Fruit fly (Drosophila melanogaster) whole organism, embryonic: ENCODE data around the gene CG42272.

Experiments
- Atf3 ChIP-seq: fragments of 200-800 bp; sonication (Bioruptor generic); optimal IDR thresholded peaks from 3 replicates; lab custom pipeline; 2016; ENCODE audit warnings: missing biosample characterization, missing genetic modification characterization
- B-H2 ChIP-seq: fragments of 200-800 bp; sonication (Bioruptor generic); optimal IDR thresholded peaks from 2 replicates; lab custom pipeline; 2018; ENCODE audit warnings: missing biosample characterization, mild to moderate bottlenecking, missing genetic modification characterization
- Blimp-1 ChIP-seq: fragments of 200-800 bp; sonication (Bioruptor generic); optimal IDR thresholded peaks from 3 replicates; lab custom pipeline; 2018; ENCODE audit warnings: missing biosample characterization, missing genetic modification characterization, mild to moderate bottlenecking, moderate library complexity, missing genetic modification reagents
- CG10147 ChIP-seq: fragments of 200-800 bp; sonication (Bioruptor generic); optimal IDR thresholded peaks from 2 replicates; lab custom pipeline; 2019; ENCODE audit warnings: missing biosample characterization, mild to moderate bottlenecking, missing genetic modification characterization, moderate library complexity
- CG10565 ChIP-seq: fragments of 200-800 bp; sonication (Bioruptor generic); optimal IDR thresholded peaks from 3 replicates; lab custom pipeline; 2016; ENCODE audit warnings: missing biosample characterization, mild to moderate bottlenecking, missing genetic modification characterization
- CG12391 ChIP-seq: fragments of 200-800 bp; sonication (Bioruptor generic); optimal IDR thresholded peaks from 3 replicates; lab custom pipeline; 2018; ENCODE audit warnings: missing biosample characterization, mild to moderate bottlenecking, missing genetic modification characterization, moderate library complexity
- CG12769 ChIP-seq: fragments of 200-800 bp; sonication (Bioruptor generic); optimal IDR thresholded peaks from 2 replicates; lab custom pipeline; 2019; ENCODE audit warnings: missing biosample characterization, mild to moderate bottlenecking, missing genetic modification characterization, moderate library complexity
- CG13287 ChIP-seq: fragments of 200-800 bp; sonication (Bioruptor generic); IDR thresholded peaks from 2 replicates; pipeline ENCODE4 v1.3.6; 2022; ENCODE audit warnings: missing biosample characterization, missing genetic modification characterization; ENCODE audit not compliant: partially characterized antibody
- CG17829 ChIP-seq: fragments of 200-800 bp; optimal IDR thresholded peaks from 2 replicates; lab custom pipeline; 2019; ENCODE audit warnings: missing biosample characterization, mild to moderate bottlenecking, missing genetic modification characterization, moderate library complexity
- CG1792 ChIP-seq: fragments of 200-800 bp; sonication (Bioruptor generic); optimal IDR thresholded peaks from 2 replicates; lab custom pipeline; 2016; ENCODE audit warnings: missing biosample characterization, missing genetic modification characterization
- CG2120 ChIP-seq: fragments of 200-800 bp; sonication (Bioruptor generic); optimal IDR thresholded peaks from 3 replicates; lab custom pipeline; 2016; ENCODE audit warnings: missing biosample characterization, missing genetic modification characterization
- CG7271 ChIP-seq: fragments of 200-800 bp; sonication (Bioruptor generic); optimal IDR thresholded peaks from 2 replicates; lab custom pipeline; 2018; ENCODE audit warnings: missing biosample characterization, mild to moderate bottlenecking, missing genetic modification characterization, moderate library complexity
- CG7839 ChIP-seq: fragments of 200-800 bp; sonication (Bioruptor generic); optimal IDR thresholded peaks from 3 replicates; lab custom pipeline; 2018; ENCODE audit warnings: missing biosample characterization, mild to moderate bottlenecking, missing genetic modification characterization, moderate library complexity
- CG9797 ChIP-seq: fragments of 200-800 bp; sonication (Bioruptor generic); optimal IDR thresholded peaks from 3 replicates; lab custom pipeline; 2018; ENCODE audit warnings: missing biosample characterization, mild to moderate bottlenecking, missing genetic modification characterization
- Dad ChIP-seq: fragments of 200-800 bp; sonication (Bioruptor generic); optimal IDR thresholded peaks from 3 replicates; lab custom pipeline; 2016; ENCODE audit warnings: missing biosample characterization, missing genetic modification characterization
- Dbx ChIP-seq: fragments of 200-800 bp; sonication (Bioruptor generic); IDR thresholded peaks from 3 replicates; pipeline ENCODE4 v1.3.6; 2022; ENCODE audit warnings: missing biosample characterization, missing genetic modification characterization
- Dip3 ChIP-seq: fragments of 200-800 bp; sonication (Bioruptor generic); optimal IDR thresholded peaks from 3 replicates; lab custom pipeline; 2016; ENCODE audit warnings: missing biosample characterization, missing genetic modification characterization
- Dp ChIP-seq: fragments of 200-800 bp; sonication (Bioruptor generic); optimal IDR thresholded peaks from 2 replicates; lab custom pipeline; 2018; ENCODE audit warnings: missing biosample characterization, mild to moderate bottlenecking, missing genetic modification characterization, moderate library complexity
- E2f2 ChIP-seq: fragments of 200-800 bp; sonication (Bioruptor generic); IDR thresholded peaks from 2 replicates; pipeline ENCODE4 v1.3.6; 2022; ENCODE audit warnings: missing biosample characterization, missing genetic modification characterization
- Mrtf ChIP-seq: fragments of 200-800 bp; sonication (Bioruptor generic); IDR thresholded peaks from 3 replicates; pipeline ENCODE4 v1.3.6; 2022; ENCODE audit warnings: missing biosample characterization, missing genetic modification characterization
- Myb ChIP-seq: fragments of 200-800 bp; sonication (Bioruptor generic); optimal IDR thresholded peaks from 2 replicates; lab custom pipeline; 2016; ENCODE audit warnings: missing biosample characterization, missing genetic modification characterization
- NFAT ChIP-seq: fragments of 200-800 bp; sonication (Bioruptor generic); IDR thresholded peaks from 2 replicates; pipeline ENCODE4 v1.3.6; 2022; ENCODE audit warnings: missing biosample characterization, missing genetic modification characterization
- Opbp ChIP-seq: fragments of 200-800 bp; sonication (Bioruptor generic); IDR thresholded peaks from 3 replicates; pipeline ENCODE4 v1.3.6; 2022; ENCODE audit warnings: missing biosample characterization, missing genetic modification characterization; ENCODE audit not compliant: partially characterized antibody
- Sry-δ ChIP-seq: fragments of 200-800 bp; sonication (Bioruptor generic); optimal IDR thresholded peaks from 2 replicates; lab custom pipeline; 2016; ENCODE audit warnings: missing biosample characterization, missing genetic modification characterization
- TFAM ChIP-seq: fragments of 200-800 bp; sonication (Bioruptor generic); optimal IDR thresholded peaks from 2 replicates; lab custom pipeline; 2017; ENCODE audit warnings: missing biosample characterization, missing genetic modification characterization, inconsistent platforms
- Taf1 ChIP-seq: fragments of 200-800 bp; sonication (Bioruptor generic); IDR thresholded peaks from 2 replicates; pipeline ENCODE4 v1.3.6; 2022; ENCODE audit warnings: missing biosample characterization, missing genetic modification characterization
- aop ChIP-seq: fragments of 200-800 bp; sonication (Bioruptor generic); IDR thresholded peaks from 2 replicates; pipeline ENCODE4 v1.3.6; 2022; ENCODE audit warnings: missing biosample characterization, missing genetic modification characterization
- az2 ChIP-seq: fragments of 200-800 bp; sonication (Bioruptor generic); optimal IDR thresholded peaks from 3 replicates; lab custom pipeline; 2016; ENCODE audit warnings: missing biosample characterization, missing genetic modification characterization
- bbx ChIP-seq: fragments of 200-800 bp; sonication (Bioruptor generic); IDR thresholded peaks from 2 replicates; pipeline ENCODE4 v1.3.6; 2022; ENCODE audit warnings: missing biosample characterization, missing genetic modification characterization; ENCODE audit not compliant: partially characterized antibody
- cad ChIP-seq: fragments of >200 bp; optimal IDR thresholded peaks from 2 replicates; lab custom pipeline; 2017; ENCODE audit warnings: missing biosample characterization, missing genetic modification characterization
- eve ChIP-seq, 2 experiments: fragments of >200 bp; optimal IDR thresholded peaks; 2 replicates each; lab custom pipeline; 2017; ENCODE audit warnings: missing biosample characterization in 2 of 2, missing genetic modification characterization in 2 of 2
- fru ChIP-seq: fragments of >200 bp; optimal IDR thresholded peaks from 2 replicates; lab custom pipeline; 2017
- gro ChIP-seq: fragments of 200-800 bp; sonication (Bioruptor generic); optimal IDR thresholded peaks from 2 replicates; lab custom pipeline; 2016; ENCODE audit warnings: missing biosample characterization, missing genetic modification characterization
- her ChIP-seq: fragments of 200-800 bp; sonication (Bioruptor generic); optimal IDR thresholded peaks from 2 replicates; lab custom pipeline; 2016; ENCODE audit warnings: missing biosample characterization, missing genetic modification characterization
- kay ChIP-seq: fragments of 200-800 bp; sonication (Bioruptor generic); optimal IDR thresholded peaks from 2 replicates; lab custom pipeline; 2016; ENCODE audit warnings: missing biosample characterization, missing genetic modification characterization
- nmo ChIP-seq: fragments of 200-800 bp; sonication (Bioruptor generic); optimal IDR thresholded peaks from 2 replicates; lab custom pipeline; 2018; ENCODE audit warnings: missing biosample characterization, mild to moderate bottlenecking, missing genetic modification characterization, moderate library complexity
- nom ChIP-seq: fragments of 200-800 bp; sonication (Bioruptor generic); optimal IDR thresholded peaks from 2 replicates; lab custom pipeline; 2017; ENCODE audit warnings: missing biosample characterization, missing genetic modification characterization, mild to moderate bottlenecking, moderate library complexity, missing genetic modification reagents
- odd ChIP-seq: fragments of 200-800 bp; sonication (Bioruptor generic); optimal IDR thresholded peaks from 2 replicates; lab custom pipeline; 2017; ENCODE audit warnings: missing biosample characterization, mild to moderate bottlenecking, missing genetic modification characterization
- pb ChIP-seq: fragments of 200-800 bp; sonication (Bioruptor generic); optimal IDR thresholded peaks from 3 replicates; lab custom pipeline; 2016; ENCODE audit warnings: missing biosample characterization, missing genetic modification characterization
- prd ChIP-seq, 3 experiments: fragments of >200 bp in 2 of 3; fragments of 200-800 bp in 1 of 3; sonication (Bioruptor generic) in 1 of 3; optimal IDR thresholded peaks in 2 of 3; IDR thresholded peaks in 1 of 3; 2 replicates in 2 of 3; 3 replicates in 1 of 3; pipeline versions ENCODE4 v1.3.6 to Lab custom; 2017 to 2022; ENCODE audit warnings: missing biosample characterization in 1 of 3, missing genetic modification characterization in 1 of 3
- ro ChIP-seq: fragments of 200-800 bp; sonication (Bioruptor generic); IDR thresholded peaks from 2 replicates; pipeline ENCODE4 v1.3.6; 2022; ENCODE audit warnings: missing biosample characterization, missing genetic modification characterization
- row ChIP-seq: fragments of 200-800 bp; sonication (Bioruptor generic); IDR thresholded peaks from 3 replicates; pipeline ENCODE4 v1.3.6; 2022; ENCODE audit warnings: missing biosample characterization, missing genetic modification characterization
- sd ChIP-seq: fragments of 200-800 bp; sonication (Bioruptor generic); optimal IDR thresholded peaks from 3 replicates; lab custom pipeline; 2018; ENCODE audit warnings: missing biosample characterization, mild to moderate bottlenecking, missing genetic modification characterization, moderate library complexity
- sqz ChIP-seq: fragments of 200-800 bp; sonication (Bioruptor generic); optimal IDR thresholded peaks from 3 replicates; lab custom pipeline; 2018; ENCODE audit warnings: missing biosample characterization, mild to moderate bottlenecking, missing genetic modification characterization
- ssp ChIP-seq: fragments of 200-800 bp; sonication (Bioruptor generic); IDR thresholded peaks from 2 replicates; pipeline ENCODE4 v1.3.6; 2022; ENCODE audit warnings: missing biosample characterization, missing genetic modification characterization
- tgo ChIP-seq: fragments of 200-800 bp; sonication (Bioruptor generic); IDR thresholded peaks from 3 replicates; pipeline ENCODE4 v1.3.6; 2022; ENCODE audit warnings: missing biosample characterization, missing genetic modification characterization
- tna ChIP-seq: fragments of 200-800 bp; sonication (Bioruptor generic); IDR thresholded peaks from 2 replicates; pipeline ENCODE4 v1.3.6; 2022; ENCODE audit warnings: missing biosample characterization, missing genetic modification characterization; ENCODE audit not compliant: partially characterized antibody
- trem ChIP-seq: fragments of 200-800 bp; optimal IDR thresholded peaks from 3 replicates; lab custom pipeline; 2019; ENCODE audit warnings: missing biosample characterization, mild to moderate bottlenecking, missing genetic modification characterization, moderate library complexity
- unc-4 ChIP-seq: fragments of 200-800 bp; sonication (Bioruptor generic); IDR thresholded peaks from 2 replicates; pipeline ENCODE4 v1.3.6; 2022; ENCODE audit warnings: missing biosample characterization, missing genetic modification characterization; ENCODE audit not compliant: partially characterized antibody
- zen2 ChIP-seq: fragments of 200-800 bp; sonication (Bioruptor generic); IDR thresholded peaks from 3 replicates; pipeline ENCODE4 v1.3.6; 2022; ENCODE audit warnings: missing biosample characterization, missing genetic modification characterization; ENCODE audit not compliant: partially characterized antibody
- zf30C ChIP-seq: fragments of 200-800 bp; sonication (Bioruptor generic); optimal IDR thresholded peaks from 3 replicates; lab custom pipeline; 2018; ENCODE audit warnings: missing biosample characterization, mild to moderate bottlenecking, missing genetic modification characterization

Gene CG42272

DNA sequence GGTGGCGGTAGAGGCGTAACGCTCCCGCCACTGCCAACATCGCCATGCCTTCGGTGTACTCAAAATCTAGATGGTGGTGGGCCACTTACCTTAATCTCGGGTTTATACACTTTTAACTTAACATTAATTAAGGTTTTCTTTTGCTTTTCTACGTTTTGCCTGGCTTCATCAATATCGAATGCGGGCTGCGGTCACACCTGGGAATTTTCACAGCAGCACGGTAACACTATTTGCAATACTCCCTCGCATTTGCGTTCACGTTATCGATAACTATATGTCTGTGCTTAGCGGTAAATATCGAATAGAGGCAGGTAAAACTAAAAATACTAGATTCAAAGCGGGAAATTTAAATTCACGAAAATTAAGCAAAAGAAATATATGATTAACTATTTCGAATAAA is 8.9 kb upstream of the CG42272 start, which contains the start of gene Bre1 (continued):
- TF ChIP-seq tna: peak; percentile 53
- TF ChIP-seq ro (GFP tag; lab: Robert Waterston, UW): no peak
- peak; percentile 1 for TF ChIP-seq CG1792 (GFP tag; lab: Kevin White, UChicago)
- no peak for TF ChIP-seq Blimp-1 (GFP tag; lab: Kevin White, UChicago)
- no peak for TF ChIP-seq Taf1 (GFP tag; lab: Robert Waterston, UW)
- peak; percentile 95 for TF ChIP-seq Dp (GFP tag; lab: Kevin White, UChicago)
- no peak for TF ChIP-seq odd (GFP tag; lab: Kevin White, UChicago)
- peak; percentile 4 for TF ChIP-seq CG12391 (tag; lab: Kevin White, UChicago)
- TF ChIP-seq Mrtf (GFP tag; lab: Robert Waterston, UW): no peak
- peak; percentile 82 for TF ChIP-seq trem (tag; lab: Kevin White, UChicago)
- TF ChIP-seq row (GFP tag; lab: Robert Waterston, UW): peak; percentile 26; the same call in 2 of the 3 replicates
- peak; percentile 82 for TF ChIP-seq Opbp
- no peak for TF ChIP-seq CG7839 (tag; lab: Kevin White, UChicago)
- TF ChIP-seq az2 (GFP tag; lab: Kevin White, UChicago): no peak
- TF ChIP-seq CG13287 (GFP tag; lab: Robert Waterston, UW): peak; percentile 87
- no peak for TF ChIP-seq Atf3 (GFP tag; lab: Kevin White, UChicago)
- TF ChIP-seq Dip3 (GFP tag; lab: Kevin White, UChicago): no peak
- 0 out of 3 replicates have a peak, but pooled peaks have one; percentile 15 for TF ChIP-seq Dbx (GFP tag; lab: Robert Waterston, UW)
- TF ChIP-seq CG7271 (tag; lab: Kevin White, UChicago): no peak
- no peak for TF ChIP-seq Dad (GFP tag; lab: Kevin White, UChicago)
- TF ChIP-seq tgo (GFP tag; lab: Robert Waterston, UW): no peak
- TF ChIP-seq CG17829 (tag; lab: Kevin White, UChicago): peak; percentile 38
- peak; percentile 82 for TF ChIP-seq Sry-δ (GFP tag; lab: Kevin White, UChicago)
- peak; percentile 97 for TF ChIP-seq E2f2 (GFP tag; lab: Robert Waterston, UW)
- peak; percentile 99 for TF ChIP-seq her (GFP tag; lab: Kevin White, UChicago)
- peak; percentile 58; the same call in 2 of the 3 replicates for TF ChIP-seq zen2 (GFP tag; lab: Robert Waterston, UW)
- TF ChIP-seq Myb (GFP tag; lab: Kevin White, UChicago): peak; percentile 31
- TF ChIP-seq CG10147 (GFP tag; lab: Kevin White, UChicago): peak; percentile 15
- TF ChIP-seq zf30C: no peak
- no peak for TF ChIP-seq CG2120 (GFP tag; lab: Kevin White, UChicago)
- TF ChIP-seq NFAT (GFP tag; lab: Robert Waterston, UW): no peak
- no peak for TF ChIP-seq eve (GFP tag; optimal IDR thresholded peaks at IDR 0.05; lab: Kevin White, UChicago)
- no peak for TF ChIP-seq sqz (GFP tag; lab: Kevin White, UChicago)
- TF ChIP-seq fru (lab: Kevin White, UChicago): no peak
- TF ChIP-seq sd: peak; percentile 87
- no peak for TF ChIP-seq aop
- TF ChIP-seq prd (optimal IDR thresholded peaks at IDR 0.05; lab: Kevin White, UChicago): no peak
- TF ChIP-seq prd (GFP tag; IDR thresholded peaks at IDR 0.05; lab: Robert Waterston, UW): 0 out of 3 replicates have a peak, but pooled peaks have one; percentile 23
- peak; percentile 55 for TF ChIP-seq nmo (GFP tag; lab: Kevin White, UChicago)
- peak; percentile 99 for TF ChIP-seq CG9797 (GFP tag; lab: Kevin White, UChicago)
- TF ChIP-seq nom (GFP tag; lab: Kevin White, UChicago): no peak
- peak; percentile 39 for TF ChIP-seq gro (GFP tag; lab: Kevin White, UChicago)
- peak; percentile 80; the same call in 1 of the 2 replicates for TF ChIP-seq unc-4 (GFP tag; lab: Robert Waterston, UW)
- TF ChIP-seq cad (GFP tag; lab: Kevin White, UChicago): no peak
- TF ChIP-seq B-H2 (GFP tag; lab: Kevin White, UChicago): peak; percentile 11
- TF ChIP-seq bbx (GFP tag; lab: Robert Waterston, UW): peak; percentile 85
- TF ChIP-seq kay (GFP tag; lab: Kevin White, UChicago): no peak
- no peak for TF ChIP-seq pb
- TF ChIP-seq TFAM: no peak
- no peak for TF ChIP-seq CG10565 (GFP tag; lab: Kevin White, UChicago)
- no peak for TF ChIP-seq ssp (GFP tag; lab: Robert Waterston, UW)
- no peak for TF ChIP-seq CG12769 (tag; lab: Kevin White, UChicago)
